Worm (Caenorhabditis elegans) whole organism, L4/young adult: ENCODE data around the gene bud-13.

ENCODE experiments used
- W03F9.2 ChIP-seq: fragments of 150-350 bp; optimal IDR thresholded peaks from 2 replicates; lab custom pipeline; 2014; ENCODE audit warnings: missing biosample characterization, missing genetic modification characterization
- dao-5 ChIP-seq: sonication (generic microtip); optimal IDR thresholded peaks from 2 replicates; lab custom pipeline; 2016; ENCODE audit warnings: missing genotype, missing genetic modification characterization, moderate library complexity, missing compliant biosample characterization
- him-1 ChIP-seq: sonication (generic microtip); optimal IDR thresholded peaks from 2 replicates; lab custom pipeline; 2016; ENCODE audit warnings: missing genotype, missing genetic modification reagents, missing genetic modification characterization, missing compliant biosample characterization

- TF ChIP-seq W03F9.2 (tag; lab: Kevin White, UChicago): no peak
- TF ChIP-seq dao-5 (tag; lab: Kevin White, UChicago): no peak
- no peak for TF ChIP-seq him-1
Observed at ce11 chrIII:8955536-8955935, 12.0 kb downstream of the bud-13 start.
